Worm (Caenorhabditis elegans) whole organism, L3 larva: ENCODE data around the gene vha-8.

Experiments used
- R02D3.7 ChIP-seq: fragments of 150-350 bp; optimal IDR thresholded peaks from 2 replicates; lab custom pipeline; 2014; ENCODE audit warnings: missing biosample characterization, missing genetic modification characterization
- ZK546.5 ChIP-seq: sonication (generic microtip); optimal IDR thresholded peaks from 2 replicates; lab custom pipeline; 2017; ENCODE audit warnings: missing biosample characterization, missing genetic modification characterization
- aly-2 ChIP-seq: fragments of 150-350 bp; optimal IDR thresholded peaks from 2 replicates; lab custom pipeline; 2014; ENCODE audit warnings: missing biosample characterization, missing genetic modification characterization
- ama-1 ChIP-seq: fragments of 150-350 bp; optimal IDR thresholded peaks from 2 replicates; lab custom pipeline; 2018
- ceh-28 ChIP-seq: fragments of 150-350 bp; optimal IDR thresholded peaks from 2 replicates; lab custom pipeline; 2014; ENCODE audit warnings: missing biosample characterization, missing genetic modification reagents, missing genetic modification characterization
- ceh-82 ChIP-seq: fragments of 150-350 bp; optimal IDR thresholded peaks from 2 replicates; lab custom pipeline; 2014; ENCODE audit warnings: missing biosample characterization, missing genetic modification characterization
- ceh-9 ChIP-seq: sonication (generic microtip); optimal IDR thresholded peaks from 2 replicates; lab custom pipeline; 2018; ENCODE audit warnings: missing biosample characterization, missing genetic modification characterization
- daf-12 ChIP-seq: fragments of 150-350 bp; optimal IDR thresholded peaks from 2 replicates; lab custom pipeline; 2014; ENCODE audit warnings: missing biosample characterization, missing genetic modification reagents, missing genetic modification characterization
- egl-27 ChIP-seq: sonication (generic microtip); optimal IDR thresholded peaks from 4 replicates; lab custom pipeline; 2017; ENCODE audit warnings: missing biosample characterization, missing genetic modification reagents, missing genetic modification characterization
- egl-5 ChIP-seq: fragments of 150-350 bp; optimal IDR thresholded peaks from 2 replicates; lab custom pipeline; 2017; ENCODE audit warnings: missing biosample characterization, missing genetic modification reagents, missing genetic modification characterization, inconsistent platforms
- elt-2 ChIP-seq: sonication (generic microtip); optimal IDR thresholded peaks from 2 replicates; lab custom pipeline; 2016; ENCODE audit warnings: missing genetic modification reagents, mild to moderate bottlenecking, missing genetic modification characterization, missing compliant biosample characterization
- eor-1 ChIP-seq, 2 experiments: fragments of 150-350 bp; optimal IDR thresholded peaks; 2 replicates each; lab custom pipeline; 2014 to 2018; ENCODE audit warnings: missing biosample characterization in 2 of 2, missing genetic modification characterization in 2 of 2
- fkh-10 ChIP-seq: sonication (generic microtip); optimal IDR thresholded peaks from 2 replicates; lab custom pipeline; 2017; ENCODE audit warnings: missing biosample characterization, missing genetic modification reagents, missing genetic modification characterization
- fos-1 ChIP-seq: fragments of 150-350 bp; optimal IDR thresholded peaks from 2 replicates; lab custom pipeline; 2014; ENCODE audit warnings: missing biosample characterization, missing genetic modification characterization
- hmg-11 ChIP-seq: sonication (generic microtip); optimal IDR thresholded peaks from 2 replicates; lab custom pipeline; 2016; ENCODE audit warnings: missing genetic modification characterization, missing compliant biosample characterization
- jun-1 ChIP-seq: fragments of 150-350 bp; optimal IDR thresholded peaks from 2 replicates; lab custom pipeline; 2014; ENCODE audit warnings: missing biosample characterization, missing genetic modification reagents, missing genetic modification characterization
- lin-15B ChIP-seq: fragments of 150-350 bp; optimal IDR thresholded peaks from 2 replicates; lab custom pipeline; 2014; ENCODE audit warnings: missing biosample characterization, missing genetic modification characterization
- lin-39 ChIP-seq: fragments of 150-350 bp; optimal IDR thresholded peaks from 2 replicates; lab custom pipeline; 2018; ENCODE audit warnings: missing biosample characterization, missing genetic modification reagents, missing genetic modification characterization
- mdl-1 ChIP-seq: fragments of 150-350 bp; optimal IDR thresholded peaks from 2 replicates; lab custom pipeline; 2014; ENCODE audit warnings: missing biosample characterization, missing genetic modification characterization
- nfya-1 ChIP-seq: sonication (generic microtip); optimal IDR thresholded peaks from 2 replicates; lab custom pipeline; 2017; ENCODE audit warnings: missing genetic modification characterization, mild to moderate bottlenecking, missing compliant biosample characterization, antibody characterized with exemption, moderate library complexity; ENCODE audit not compliant: insufficient read depth
- nhr-11 ChIP-seq: fragments of 150-350 bp; optimal IDR thresholded peaks from 2 replicates; lab custom pipeline; 2014; ENCODE audit warnings: missing biosample characterization, missing genetic modification characterization
- nhr-12 ChIP-seq: fragments of 150-350 bp; optimal IDR thresholded peaks from 2 replicates; lab custom pipeline; 2014; ENCODE audit warnings: missing biosample characterization, missing genetic modification characterization
- nhr-237 ChIP-seq: fragments of 150-350 bp; optimal IDR thresholded peaks from 2 replicates; lab custom pipeline; 2014; ENCODE audit warnings: missing biosample characterization, missing genetic modification characterization
- nhr-25 ChIP-seq: sonication (generic microtip); optimal IDR thresholded peaks from 2 replicates; lab custom pipeline; 2017; ENCODE audit warnings: missing biosample characterization, missing genetic modification characterization
- nhr-43 ChIP-seq: sonication (generic microtip); optimal IDR thresholded peaks from 2 replicates; lab custom pipeline; 2016; ENCODE audit warnings: mild to moderate bottlenecking, missing genetic modification characterization, missing compliant biosample characterization; ENCODE audit not compliant: poor library complexity, severe bottlenecking
- nhr-77 ChIP-seq: fragments of 150-350 bp; optimal IDR thresholded peaks from 2 replicates; lab custom pipeline; 2014; ENCODE audit warnings: missing biosample characterization, missing genetic modification characterization
- pha-4 ChIP-seq: fragments of 150-350 bp; optimal IDR thresholded peaks from 2 replicates; lab custom pipeline; 2014; ENCODE audit warnings: missing biosample characterization, missing genetic modification reagents, missing genetic modification characterization
- pqm-1 ChIP-seq: fragments of 150-350 bp; optimal IDR thresholded peaks from 2 replicates; lab custom pipeline; 2017; ENCODE audit warnings: missing biosample characterization, missing genetic modification characterization, inconsistent platforms
- sea-2 ChIP-seq: fragments of 150-350 bp; sonication (generic microtip); optimal IDR thresholded peaks from 4 replicates; lab custom pipeline; 2014; ENCODE audit warnings: missing biosample characterization, missing genetic modification reagents, missing genetic modification characterization
- skn-1 ChIP-seq: fragments of 150-350 bp; optimal IDR thresholded peaks from 2 replicates; lab custom pipeline; 2014; ENCODE audit warnings: missing biosample characterization, missing genetic modification characterization
- snpc-4 ChIP-seq: fragments of 150-350 bp; optimal IDR thresholded peaks from 2 replicates; lab custom pipeline; 2014; ENCODE audit warnings: missing biosample characterization, missing genetic modification characterization
- tbx-2 ChIP-seq: sonication (generic microtip); optimal IDR thresholded peaks from 2 replicates; lab custom pipeline; 2016; ENCODE audit warnings: mild to moderate bottlenecking, missing genetic modification characterization, missing compliant biosample characterization
- zag-1 ChIP-seq: fragments of 150-350 bp; optimal IDR thresholded peaks from 2 replicates; lab custom pipeline; 2014; ENCODE audit warnings: missing biosample characterization, missing genetic modification characterization
- ztf-4 ChIP-seq: fragments of 150-350 bp; optimal IDR thresholded peaks from 2 replicates; lab custom pipeline; 2014; ENCODE audit warnings: missing biosample characterization, missing genetic modification characterization

Gene vha-8

DNA sequence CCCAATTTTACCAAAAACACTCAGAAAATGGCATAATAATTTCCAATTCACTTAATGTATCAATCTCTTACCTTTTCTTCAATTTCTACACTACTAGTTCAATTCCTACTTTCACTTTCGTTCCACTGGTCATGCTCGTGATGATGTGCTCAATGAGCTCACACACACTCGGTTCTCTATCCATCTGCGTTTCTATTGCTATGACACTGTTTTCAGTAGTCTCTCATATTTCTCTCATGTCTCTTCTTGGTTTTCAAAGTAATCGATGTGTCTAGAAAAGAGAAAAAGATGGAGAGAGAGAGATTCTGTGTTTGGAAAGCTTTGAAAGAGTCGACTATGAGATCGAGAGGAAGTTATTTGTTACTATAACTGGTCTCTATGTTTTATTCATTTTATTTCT, 23.6 kb upstream of the vha-8 start:
- TF ChIP-seq sea-2 (GFP tag; lab: Kevin White, UChicago), result no peak
- no peak for TF ChIP-seq zag-1
- TF ChIP-seq egl-5, result peak; percentile 43
- TF ChIP-seq elt-2 (tag; lab: Kevin White, UChicago), result peak; percentile 49
- TF ChIP-seq pha-4 (tag; lab: Kevin White, UChicago), result peak; percentile 74
- TF ChIP-seq ceh-28, result peak; percentile 78
- TF ChIP-seq fkh-10, result peak; percentile 35
- TF ChIP-seq pqm-1 (tag; lab: Kevin White, UChicago), result peak; percentile 65
- peak; percentile 80 for TF ChIP-seq nfya-1
- TF ChIP-seq R02D3.7 (tag; lab: Kevin White, UChicago), result no peak
- TF ChIP-seq aly-2, result no peak
- no peak for TF ChIP-seq egl-27 (tag; lab: Kevin White, UChicago)
- TF ChIP-seq jun-1 (tag; lab: Kevin White, UChicago), result peak; percentile 61
- TF ChIP-seq mdl-1 (tag; lab: Kevin White, UChicago), result no peak
- no peak for TF ChIP-seq ztf-4
- no peak for TF ChIP-seq ceh-82 (tag; lab: Kevin White, UChicago)
- TF ChIP-seq ama-1 (lab: Kevin White, UChicago), result no peak
- TF ChIP-seq lin-39 (tag; lab: Kevin White, UChicago), result peak; percentile 29
- TF ChIP-seq nhr-77, result no peak
- TF ChIP-seq hmg-11, result peak; percentile 53
- no peak for TF ChIP-seq nhr-11 (tag; lab: Kevin White, UChicago)
- TF ChIP-seq skn-1 (tag; lab: Kevin White, UChicago), result peak; percentile 65
- TF ChIP-seq lin-15B (tag; lab: Kevin White, UChicago), result peak; percentile 44

ce11 chrIV:6770407-6770883, 20.4 kb upstream of the vha-8 start, which contains the start of gene anat-1:
Gene anat-1, plus strand, starts transcription at chrIV:6770833.
- TF ChIP-seq elt-2 (tag; lab: Kevin White, UChicago) (peak; percentile 51), nhr-25 (tag; lab: Kevin White, UChicago) (no peak)

- TF ChIP-seq ceh-28 (peak; percentile 12), zag-1 (no peak), aly-2 (no peak), ztf-4 (no peak), ceh-9 (tag; lab: Kevin White, UChicago) (no peak), pha-4 (tag; lab: Kevin White, UChicago) (peak; percentile 45), nhr-77 (no peak), pqm-1 (tag; lab: Kevin White, UChicago) (peak; percentile 77), elt-2 (tag; lab: Kevin White, UChicago) (peak; percentile 67)
- TF ChIP-seq, all 47 proteins: peak for 4
Measured at ce11 chrIV:6771556-6771955, 19.3 kb upstream of the vha-8 start.

DNA sequence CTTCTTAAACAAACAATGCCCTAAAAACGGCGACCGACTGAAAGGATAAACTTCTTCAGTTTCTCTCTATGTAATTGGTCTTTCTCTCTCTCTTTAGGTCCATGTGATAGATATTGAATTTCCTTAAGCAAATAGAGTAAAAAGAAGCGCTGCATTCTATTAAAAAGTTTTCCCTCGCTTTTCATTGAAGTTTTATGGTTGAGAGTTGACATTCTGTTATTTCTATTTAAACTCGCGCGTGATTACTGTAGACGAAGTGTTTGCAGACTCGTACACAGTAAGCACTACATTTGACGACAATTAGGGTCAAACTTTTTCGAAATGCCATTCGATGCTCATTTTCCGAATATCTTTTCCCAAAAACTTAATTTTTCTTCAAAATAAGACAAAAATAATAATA, 13.7 kb upstream of the vha-8 start:
- TF ChIP-seq pha-4 (tag; lab: Kevin White, UChicago) (peak; percentile 57), daf-12 (tag; lab: Kevin White, UChicago) (no peak)

DNA sequence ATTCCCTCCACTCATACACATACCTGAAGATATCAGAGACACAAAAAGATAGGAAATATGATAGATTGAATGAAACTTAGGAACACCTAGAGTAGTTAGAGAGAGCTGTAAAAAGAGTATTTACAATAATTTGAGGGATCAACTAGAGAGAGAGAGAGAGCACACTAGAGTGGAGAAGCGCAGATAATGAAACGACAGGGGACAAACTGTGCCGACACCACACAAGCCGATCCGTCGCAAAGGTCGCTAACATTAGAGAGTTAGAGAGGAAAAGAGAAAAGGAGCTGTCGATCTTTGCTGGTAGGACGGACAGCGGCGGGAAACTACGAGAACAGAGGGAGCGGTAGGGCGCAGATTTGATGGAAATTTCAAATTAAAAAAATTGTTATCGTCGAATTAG, 5.7 kb upstream of the vha-8 start, which contains the start of gene dyci-1:
Gene dyci-1 (minus strand): TSS at position 122 of the 400 bp plus-strand sequence.
- TF ChIP-seq hmg-11, result no peak
- no peak for TF ChIP-seq zag-1
- no peak for TF ChIP-seq fkh-10
- TF ChIP-seq daf-12 (tag; lab: Kevin White, UChicago), result no peak
- peak; percentile 13 for TF ChIP-seq snpc-4 (tag; lab: Kevin White, UChicago)
- peak; percentile 22 for TF ChIP-seq elt-2 (tag; lab: Kevin White, UChicago)
- peak; percentile 30 for TF ChIP-seq nhr-25 (tag; lab: Kevin White, UChicago)
- no peak for TF ChIP-seq ztf-4
- TF ChIP-seq pha-4 (tag; lab: Kevin White, UChicago), result peak; percentile 87
- TF ChIP-seq tbx-2 (tag; lab: Kevin White, UChicago), result no peak
- TF ChIP-seq lin-15B (tag; lab: Kevin White, UChicago), result peak; percentile 30
- TF ChIP-seq ama-1 (lab: Kevin White, UChicago), result no peak
- TF ChIP-seq nhr-237 (tag; lab: Kevin White, UChicago), result no peak
- no peak for TF ChIP-seq nhr-43 (tag; lab: Kevin White, UChicago)
- TF ChIP-seq nhr-12, result no peak
- TF ChIP-seq nfya-1, result peak; percentile 32
- TF ChIP-seq ZK546.5 (tag; lab: Kevin White, UChicago), result no peak
- TF ChIP-seq eor-1 (tag; optimal IDR thresholded peaks at IDR 0.05; lab: Kevin White, UChicago), result no peak
- TF ChIP-seq ceh-28, result peak; percentile 17
- no peak for TF ChIP-seq fos-1 (tag; lab: Kevin White, UChicago)
